Fruit fly (Drosophila melanogaster): ENCODE results near the gene ko.
A peak's percentile ranks its signal among the peaks of the same experiment; 100 is the strongest.

Gene ko

DNA sequence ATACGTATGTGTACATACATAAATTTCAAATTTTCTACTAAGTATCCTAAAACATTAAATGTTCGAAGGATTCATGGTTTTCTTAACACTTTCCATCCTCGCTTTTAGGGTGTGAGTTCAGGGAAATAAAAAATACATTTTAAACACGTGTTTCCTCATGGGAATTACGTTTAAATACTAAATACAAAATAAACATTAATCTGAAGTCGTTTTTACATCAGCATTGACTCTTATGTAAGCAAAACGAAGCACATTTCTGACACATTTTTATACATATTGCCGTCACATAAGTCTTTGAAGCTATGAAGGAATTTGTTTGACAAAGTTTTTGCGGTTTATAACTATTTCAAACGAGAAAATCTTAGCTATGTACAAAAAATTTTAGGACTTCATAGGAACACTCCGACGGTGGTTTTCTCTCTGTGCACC is 31.9 kb downstream of the ko start:
- TF ChIP-seq Pif1A (GFP tag; optimal IDR thresholded peaks at IDR 0.05): peak; percentile 29
- TF ChIP-seq CG32121 (GFP tag; IDR thresholded peaks at IDR 0.05): no peak
- no peak for TF ChIP-seq gl (tag; optimal IDR thresholded peaks at IDR 0.05)
- TF ChIP-seq CG14655 (GFP tag; optimal IDR thresholded peaks at IDR 0.05): peak; percentile 74
- peak; percentile 55 for TF ChIP-seq CG8159 (tag; optimal IDR thresholded peaks at IDR 0.05)
- TF ChIP-seq Ets98B (GFP tag; IDR thresholded peaks at IDR 0.05): no peak
- peak; percentile 34 for TF ChIP-seq CG8301 (tag; optimal IDR thresholded peaks at IDR 0.05)
- no peak for TF ChIP-seq CG10348 (GFP tag; IDR thresholded peaks at IDR 0.05)
- no peak for TF ChIP-seq CG13204 (GFP tag; optimal IDR thresholded peaks at IDR 0.05)
- TF ChIP-seq CG17806 (tag; optimal IDR thresholded peaks at IDR 0.05): peak; percentile 9
- no peak for TF ChIP-seq CG34367 (tag; optimal IDR thresholded peaks at IDR 0.05)
- peak; percentile 50 for TF ChIP-seq Snoo (tag; optimal IDR thresholded peaks at IDR 0.05)
- no peak for TF ChIP-seq CG12605 (GFP tag; IDR thresholded peaks at IDR 0.05)
- peak; percentile 47 for TF ChIP-seq CG15710 (tag; optimal IDR thresholded peaks at IDR 0.05)
- no peak for TF ChIP-seq CG4496 (GFP tag; IDR thresholded peaks at IDR 0.05)
- TF ChIP-seq EcR (GFP tag; optimal IDR thresholded peaks at IDR 0.05): no peak
- no peak for TF ChIP-seq rn (GFP tag; IDR thresholded peaks at IDR 0.05)
- peak; percentile 40 for TF ChIP-seq CG9948 (tag; optimal IDR thresholded peaks at IDR 0.05)
- TF ChIP-seq Pif1B (GFP tag; optimal IDR thresholded peaks at IDR 0.05): peak; percentile 41
- TF ChIP-seq fd96Ca (GFP tag; IDR thresholded peaks at IDR 0.05): no peak
- TF ChIP-seq D1 (tag; optimal IDR thresholded peaks at IDR 0.05): no peak

DNA sequence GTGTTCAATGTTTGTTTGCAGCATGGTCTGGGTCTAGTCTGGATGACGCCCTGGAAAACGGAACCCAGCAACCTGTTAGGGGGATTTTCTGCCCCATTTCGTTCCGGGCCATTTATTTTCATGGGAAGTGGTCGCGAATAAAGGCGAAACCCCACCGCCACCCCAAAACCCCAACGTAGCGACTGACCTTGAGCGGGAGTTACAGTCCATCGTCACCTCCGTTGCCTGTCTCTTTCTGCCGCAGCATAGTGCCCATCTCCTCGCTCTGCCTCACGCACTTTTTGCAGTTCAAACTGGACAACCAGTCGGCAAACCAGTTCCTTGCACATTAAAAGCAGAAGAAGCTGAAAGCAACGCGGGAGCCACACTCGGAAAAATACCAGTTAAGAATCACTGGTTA is 32.4 kb downstream of the ko start:
- TF ChIP-seq CG15710 (tag; optimal IDR thresholded peaks at IDR 0.05) (no peak), Pif1A (GFP tag; optimal IDR thresholded peaks at IDR 0.05) (no peak), CG10348 (GFP tag; IDR thresholded peaks at IDR 0.05) (no peak), gl (tag; optimal IDR thresholded peaks at IDR 0.05) (no peak), CG4496 (GFP tag; IDR thresholded peaks at IDR 0.05) (peak; percentile 43; the same call in 1 of the 3 replicates), CG14655 (GFP tag; optimal IDR thresholded peaks at IDR 0.05) (no peak), CG34367 (tag; optimal IDR thresholded peaks at IDR 0.05) (no peak), Ets98B (GFP tag; IDR thresholded peaks at IDR 0.05) (no peak), CG9948 (tag; optimal IDR thresholded peaks at IDR 0.05) (no peak), CG32121 (GFP tag; IDR thresholded peaks at IDR 0.05) (no peak), fd96Ca (GFP tag; IDR thresholded peaks at IDR 0.05) (no peak), EcR (GFP tag; optimal IDR thresholded peaks at IDR 0.05) (peak; percentile 93), CG17806 (tag; optimal IDR thresholded peaks at IDR 0.05) (no peak), Snoo (tag; optimal IDR thresholded peaks at IDR 0.05) (no peak), CG12605 (GFP tag; IDR thresholded peaks at IDR 0.05) (no peak), CG8301 (tag; optimal IDR thresholded peaks at IDR 0.05) (no peak), CG13204 (GFP tag; optimal IDR thresholded peaks at IDR 0.05) (peak; percentile 26), Pif1B (GFP tag; optimal IDR thresholded peaks at IDR 0.05) (no peak), D1 (tag; optimal IDR thresholded peaks at IDR 0.05) (no peak), CG8159 (tag; optimal IDR thresholded peaks at IDR 0.05) (no peak), rn (GFP tag; IDR thresholded peaks at IDR 0.05) (no peak)

DNA sequence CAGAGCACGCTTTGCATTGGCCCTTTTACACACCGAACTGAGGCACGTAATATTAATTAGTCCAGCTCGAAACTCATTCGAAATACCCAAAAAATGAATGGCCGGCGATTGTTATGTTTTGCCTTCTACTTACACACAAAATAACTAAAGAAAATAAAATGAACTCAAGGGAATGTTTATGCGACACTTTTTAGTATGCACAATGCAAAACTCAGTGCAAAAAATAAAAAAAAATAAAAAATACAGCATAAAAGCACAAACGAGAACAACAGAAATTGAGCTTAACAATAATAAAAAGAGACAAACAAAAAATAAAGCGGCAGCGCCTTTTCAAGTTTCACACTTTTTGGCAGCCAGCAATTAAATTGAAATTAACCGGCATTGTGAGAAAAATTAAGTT is 33.6 kb downstream of the ko start:
- TF ChIP-seq Pif1B (GFP tag; optimal IDR thresholded peaks at IDR 0.05): no peak
- TF ChIP-seq fd96Ca (GFP tag; IDR thresholded peaks at IDR 0.05): no peak
- TF ChIP-seq CG4496 (GFP tag; IDR thresholded peaks at IDR 0.05): no peak
- TF ChIP-seq CG32121 (GFP tag; IDR thresholded peaks at IDR 0.05): no peak
- no peak for TF ChIP-seq D1 (tag; optimal IDR thresholded peaks at IDR 0.05)
- TF ChIP-seq CG17806 (tag; optimal IDR thresholded peaks at IDR 0.05): no peak
- TF ChIP-seq rn (GFP tag; IDR thresholded peaks at IDR 0.05): no peak
- no peak for TF ChIP-seq Pif1A (GFP tag; optimal IDR thresholded peaks at IDR 0.05)
- TF ChIP-seq CG9948 (tag; optimal IDR thresholded peaks at IDR 0.05): no peak

DNA sequence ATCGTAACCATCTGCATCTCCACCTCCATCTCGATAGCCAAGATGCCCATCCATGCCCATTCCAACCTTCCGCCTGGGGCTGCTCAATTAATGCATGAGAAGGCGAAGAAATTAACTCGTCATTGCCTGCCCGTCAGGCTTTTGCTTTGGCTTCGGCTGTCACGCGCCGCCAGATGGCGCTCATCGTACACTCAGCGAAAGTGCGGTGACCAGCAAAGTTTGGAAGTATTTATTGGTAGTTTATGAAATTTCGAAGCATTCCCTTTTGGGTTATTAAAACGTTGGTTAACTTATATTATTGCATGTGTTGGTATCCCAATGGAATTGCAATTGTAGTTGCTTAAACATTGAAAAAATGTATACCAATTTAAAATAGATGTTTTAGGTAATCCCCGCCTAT is 40.7 kb downstream of the ko start:
- TF ChIP-seq CG34367 (tag; optimal IDR thresholded peaks at IDR 0.05) (no peak), CG14655 (GFP tag; optimal IDR thresholded peaks at IDR 0.05) (peak; percentile 20), D1 (tag; optimal IDR thresholded peaks at IDR 0.05) (no peak), Ets98B (GFP tag; IDR thresholded peaks at IDR 0.05) (no peak), CG15710 (tag; optimal IDR thresholded peaks at IDR 0.05) (no peak), Pif1A (GFP tag; optimal IDR thresholded peaks at IDR 0.05) (peak; percentile 4)

DNA sequence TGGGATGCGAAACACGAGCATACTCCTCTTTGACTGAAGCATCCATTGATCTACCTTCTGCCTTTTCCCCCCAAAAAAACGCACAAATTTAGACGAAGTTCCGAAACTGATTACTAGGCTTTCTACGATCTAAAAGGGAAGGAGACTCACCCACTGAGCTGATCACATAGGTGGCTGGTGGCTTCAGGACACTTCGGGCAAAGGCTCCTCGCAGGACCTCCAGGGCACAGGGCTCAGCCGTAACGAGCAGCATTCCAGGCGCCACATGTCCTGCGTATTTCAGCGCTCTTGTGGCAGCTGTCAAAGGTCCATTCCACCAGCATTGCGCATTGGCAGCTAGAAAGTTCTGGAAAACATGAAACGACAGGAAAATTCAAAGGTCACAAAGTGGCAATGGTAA is 42.1 kb downstream of the ko start, which contains the start of gene CG33285:
Gene CG33285, minus strand, starts transcription at position 101 of the 400 bp plus-strand sequence.
- TF ChIP-seq Pif1A (GFP tag; optimal IDR thresholded peaks at IDR 0.05): no peak
- no peak for TF ChIP-seq Snoo (tag; optimal IDR thresholded peaks at IDR 0.05)
- no peak for TF ChIP-seq CG8301 (tag; optimal IDR thresholded peaks at IDR 0.05)
- no peak for TF ChIP-seq CG10348 (GFP tag; IDR thresholded peaks at IDR 0.05)
- no peak for TF ChIP-seq CG4496 (GFP tag; IDR thresholded peaks at IDR 0.05)
- no peak for TF ChIP-seq CG12605 (GFP tag; IDR thresholded peaks at IDR 0.05)
- TF ChIP-seq CG13204 (GFP tag; optimal IDR thresholded peaks at IDR 0.05): no peak
- no peak for TF ChIP-seq CG32121 (GFP tag; IDR thresholded peaks at IDR 0.05)
- TF ChIP-seq CG9948 (tag; optimal IDR thresholded peaks at IDR 0.05): no peak
- TF ChIP-seq CG8159 (tag; optimal IDR thresholded peaks at IDR 0.05): no peak
- TF ChIP-seq EcR (GFP tag; optimal IDR thresholded peaks at IDR 0.05): no peak
- no peak for TF ChIP-seq CG34367 (tag; optimal IDR thresholded peaks at IDR 0.05)
- TF ChIP-seq D1 (tag; optimal IDR thresholded peaks at IDR 0.05): no peak

DNA sequence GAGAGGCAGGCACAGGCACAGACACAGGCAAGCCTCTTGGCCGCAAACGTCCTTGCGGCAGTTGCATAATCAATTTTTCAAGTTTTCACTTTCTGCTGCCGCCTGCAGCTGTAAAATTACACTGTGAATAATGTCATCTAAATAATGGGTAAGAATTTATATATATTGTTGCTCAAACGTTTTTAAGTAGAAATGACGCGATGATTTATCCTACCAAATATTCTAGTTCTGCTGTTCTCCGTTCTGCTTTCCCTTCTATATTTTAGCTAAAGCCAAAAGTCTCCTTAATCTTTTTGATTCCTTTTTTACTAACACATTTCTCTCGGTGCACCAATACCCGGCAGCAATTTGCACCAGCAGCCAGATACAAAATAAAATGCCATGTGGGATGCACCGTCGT is 50.5 kb downstream of the ko start:
- no peak for TF ChIP-seq D1 (tag; optimal IDR thresholded peaks at IDR 0.05)
- TF ChIP-seq CG10348 (GFP tag; IDR thresholded peaks at IDR 0.05): no peak
- TF ChIP-seq CG14655 (GFP tag; optimal IDR thresholded peaks at IDR 0.05): no peak
- peak; percentile 56 for TF ChIP-seq CG12605 (GFP tag; IDR thresholded peaks at IDR 0.05)
- peak; percentile 55 for TF ChIP-seq Ets98B (GFP tag; IDR thresholded peaks at IDR 0.05)
- TF ChIP-seq EcR (GFP tag; optimal IDR thresholded peaks at IDR 0.05): no peak
- TF ChIP-seq Snoo (tag; optimal IDR thresholded peaks at IDR 0.05): no peak
- peak; percentile 77 for TF ChIP-seq Pif1A (GFP tag; optimal IDR thresholded peaks at IDR 0.05)
- no peak for TF ChIP-seq CG15710 (tag; optimal IDR thresholded peaks at IDR 0.05)
- TF ChIP-seq Pif1B (GFP tag; optimal IDR thresholded peaks at IDR 0.05): peak; percentile 52
- TF ChIP-seq CG4496 (GFP tag; IDR thresholded peaks at IDR 0.05): peak; percentile 73; the same call in 2 of the 3 replicates
- TF ChIP-seq CG9948 (tag; optimal IDR thresholded peaks at IDR 0.05): no peak
- no peak for TF ChIP-seq CG17806 (tag; optimal IDR thresholded peaks at IDR 0.05)
- TF ChIP-seq CG8159 (tag; optimal IDR thresholded peaks at IDR 0.05): no peak
- TF ChIP-seq CG32121 (GFP tag; IDR thresholded peaks at IDR 0.05): peak; percentile 21; the same call in 1 of the 2 replicates
- no peak for TF ChIP-seq fd96Ca (GFP tag; IDR thresholded peaks at IDR 0.05)
- TF ChIP-seq CG8301 (tag; optimal IDR thresholded peaks at IDR 0.05): no peak
- TF ChIP-seq gl (tag; optimal IDR thresholded peaks at IDR 0.05): no peak
- TF ChIP-seq CG13204 (GFP tag; optimal IDR thresholded peaks at IDR 0.05): no peak
- peak; percentile 19 for TF ChIP-seq CG34367 (tag; optimal IDR thresholded peaks at IDR 0.05)
- TF ChIP-seq rn (GFP tag; IDR thresholded peaks at IDR 0.05): no peak
